Worm (Caenorhabditis elegans): ENCODE results near the gene sel-13.

ce11 chrIII:4649811-4650544 lies 50.0 kb downstream of the sel-13 start, which contains the start of gene ppm-2:
- no peak for TF ChIP-seq nhr-237 (tag; optimal IDR thresholded peaks at IDR 0.05)
- no peak for TF ChIP-seq lin-13 (tag; optimal IDR thresholded peaks at IDR 0.05)
- TF ChIP-seq unc-39 (tag; optimal IDR thresholded peaks at IDR 0.05) = no peak
- TF ChIP-seq nhr-76 (tag; optimal IDR thresholded peaks at IDR 0.05) = no peak
- no peak for TF ChIP-seq ceh-43 (GFP tag; optimal IDR thresholded peaks at IDR 0.05)
- no peak for TF ChIP-seq nhr-28 (tag; optimal IDR thresholded peaks at IDR 0.05)
- no peak for TF ChIP-seq bed-3 (GFP tag; optimal IDR thresholded peaks at IDR 0.05)
- no peak for TF ChIP-seq sptf-1 (tag; optimal IDR thresholded peaks at IDR 0.05)
- TF ChIP-seq nhr-12 (tag; optimal IDR thresholded peaks at IDR 0.05) = no peak
